Fruit fly (Drosophila melanogaster): ENCODE results near the gene gpp.

The gpp gene

DNA sequence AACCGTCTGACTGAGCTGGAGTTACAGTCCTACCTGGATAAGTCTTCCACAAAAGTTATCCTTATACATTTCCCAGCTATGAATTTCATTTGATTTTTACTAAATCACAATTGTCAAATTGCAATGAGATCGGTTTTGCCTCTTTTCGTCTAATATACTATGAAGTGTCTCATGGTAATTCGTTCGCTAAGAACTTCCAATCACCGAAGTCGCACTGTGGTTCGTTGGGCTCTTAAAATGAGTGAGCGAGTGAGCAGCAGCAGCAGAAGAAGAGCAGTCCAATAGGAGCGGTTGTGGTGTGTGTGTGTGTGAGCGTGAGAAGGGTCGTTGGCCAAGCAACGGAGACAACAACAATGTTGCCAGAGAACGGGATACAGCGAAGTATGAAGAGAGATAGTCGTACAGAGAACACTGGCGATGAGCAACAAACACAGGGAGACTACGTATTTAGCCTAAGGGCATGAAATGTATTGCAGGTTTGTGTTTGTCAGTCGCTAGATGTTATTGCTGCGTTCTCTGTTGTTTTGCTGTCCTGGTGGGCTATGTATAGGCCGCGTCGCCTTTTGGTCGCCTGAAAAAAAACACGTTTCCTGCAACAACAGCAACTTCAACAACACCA is 17.4 kb downstream of the gpp start:
- TF ChIP-seq pan (optimal IDR thresholded peaks at IDR 0.05): no peak
- TF ChIP-seq sv (GFP tag; optimal IDR thresholded peaks at IDR 0.05): peak; percentile 73
- peak; percentile 89 for TF ChIP-seq dsf (GFP tag; optimal IDR thresholded peaks at IDR 0.05; ENCODE audit: borderline replicate concordance)
- TF ChIP-seq Sp1 (GFP tag; optimal IDR thresholded peaks at IDR 0.05): peak; percentile 97
- TF ChIP-seq CG9705 (GFP tag; optimal IDR thresholded peaks at IDR 0.05): peak; percentile 94
- TF ChIP-seq CrebA (GFP tag; optimal IDR thresholded peaks at IDR 0.05; ENCODE audit: borderline replicate concordance): peak; percentile 95
- peak; percentile 65 for TF ChIP-seq Dfd (GFP tag; optimal IDR thresholded peaks at IDR 0.05)
- peak; percentile 66 for TF ChIP-seq GATAd (GFP tag; optimal IDR thresholded peaks at IDR 0.05)
- TF ChIP-seq ey (GFP tag; optimal IDR thresholded peaks at IDR 0.05): peak; percentile 99
- TF ChIP-seq Hnf4 (GFP tag; optimal IDR thresholded peaks at IDR 0.05): peak; percentile 97
- peak; percentile 95 to 99 for TF ChIP-seq foxo (GFP tag; optimal IDR thresholded peaks at IDR 0.05)
- TF ChIP-seq h (GFP tag; optimal IDR thresholded peaks at IDR 0.05): peak; percentile 99
- TF ChIP-seq N (GFP tag; optimal IDR thresholded peaks at IDR 0.05): no peak
- TF ChIP-seq tai (GFP tag; optimal IDR thresholded peaks at IDR 0.05): peak; percentile 97
- TF ChIP-seq Hr78 (GFP tag; optimal IDR thresholded peaks at IDR 0.05): no peak
- peak; percentile 95 for TF ChIP-seq Jra (GFP tag; optimal IDR thresholded peaks at IDR 0.05)
- peak; percentile 99 for TF ChIP-seq psq (GFP tag; optimal IDR thresholded peaks at IDR 0.05)
- TF ChIP-seq woc (GFP tag; optimal IDR thresholded peaks at IDR 0.05): peak; percentile 99
- peak; percentile 24 for TF ChIP-seq Hr83 (GFP tag; optimal IDR thresholded peaks at IDR 0.05; ENCODE audit: poor library complexity, severe bottlenecking)
- no peak for TF ChIP-seq jim (GFP tag; optimal IDR thresholded peaks at IDR 0.05)
- peak; percentile 99 for TF ChIP-seq OdsH (GFP tag; optimal IDR thresholded peaks at IDR 0.05)
- TF ChIP-seq fru (GFP tag; optimal IDR thresholded peaks at IDR 0.05): peak; percentile 99
- peak; percentile 89 for TF ChIP-seq Mio (GFP tag; optimal IDR thresholded peaks at IDR 0.05)
- no peak for TF ChIP-seq Vsx2 (GFP tag; optimal IDR thresholded peaks at IDR 0.05; ENCODE audit: partially characterized antibody)
- TF ChIP-seq lola (GFP tag; optimal IDR thresholded peaks at IDR 0.05): no peak
- TF ChIP-seq CG32264 (GFP tag; optimal IDR thresholded peaks at IDR 0.05): peak; percentile 97
- TF ChIP-seq dl (GFP tag; optimal IDR thresholded peaks at IDR 0.05; ENCODE audit: insufficient read depth in 1 of 2, partially characterized antibody in 2 of 2): peak; percentile 14 to 57
- peak; percentile 99 for TF ChIP-seq rgr (GFP tag; optimal IDR thresholded peaks at IDR 0.05)
- peak; percentile 98 for TF ChIP-seq HLH106 (tag; optimal IDR thresholded peaks at IDR 0.05)
- peak; percentile 96 for TF ChIP-seq sage (GFP tag; optimal IDR thresholded peaks at IDR 0.05)
- peak; percentile 95 for TF ChIP-seq dmrt93B (GFP tag; optimal IDR thresholded peaks at IDR 0.05)
- no peak for TF ChIP-seq usp (GFP tag; optimal IDR thresholded peaks at IDR 0.05)
- TF ChIP-seq Dif (GFP tag; optimal IDR thresholded peaks at IDR 0.05; ENCODE audit: partially characterized antibody): peak; percentile 45
- peak; percentile 99 for TF ChIP-seq br (GFP tag; optimal IDR thresholded peaks at IDR 0.05)
- TF ChIP-seq brk (GFP tag; optimal IDR thresholded peaks at IDR 0.05): peak; percentile 97
- no peak for TF ChIP-seq Abd-B (GFP tag; optimal IDR thresholded peaks at IDR 0.05)
- TF ChIP-seq Myc (optimal IDR thresholded peaks at IDR 0.05): no peak
- TF ChIP-seq Rel (GFP tag; optimal IDR thresholded peaks at IDR 0.05): peak; percentile 94
- peak; percentile 81 for TF ChIP-seq Rel (tag; optimal IDR thresholded peaks at IDR 0.05)

DNA sequence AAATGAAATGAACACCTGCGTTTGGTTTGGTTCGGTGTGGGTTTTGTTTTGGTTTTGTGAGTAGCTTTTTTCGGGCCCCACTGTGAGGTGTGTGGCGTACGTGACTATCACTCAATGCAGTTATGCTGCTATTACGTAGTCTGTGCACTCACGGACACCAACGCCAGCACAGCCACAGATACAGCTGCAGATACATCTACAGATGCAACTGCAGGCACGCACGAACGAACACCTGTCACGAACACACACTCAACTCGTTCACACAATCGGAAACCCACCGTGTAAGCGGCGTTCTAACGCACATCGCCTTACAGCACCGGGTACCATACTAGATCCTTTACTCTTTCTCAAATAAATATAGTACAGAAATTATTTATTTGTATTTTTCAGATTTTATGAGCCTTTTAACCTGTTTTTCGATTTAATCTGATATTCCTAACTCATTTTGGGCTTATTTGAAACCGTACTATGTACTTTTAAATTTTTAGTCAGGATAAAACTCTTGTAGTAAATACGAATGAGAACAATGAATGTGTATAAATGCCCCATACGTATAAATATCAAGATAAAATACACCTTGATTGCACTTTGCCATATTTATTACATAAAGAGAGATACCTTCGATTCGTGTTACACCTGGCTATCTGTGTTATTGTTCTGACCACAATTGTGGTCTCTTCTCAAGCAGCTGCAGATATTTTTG is 18.9 kb downstream of the gpp start:
- TF ChIP-seq foxo (GFP tag; optimal IDR thresholded peaks at IDR 0.05) (peak in 1 of 2 experiments; percentile 57), CrebA (GFP tag; optimal IDR thresholded peaks at IDR 0.05; ENCODE audit: borderline replicate concordance) (no peak), Sp1 (GFP tag; optimal IDR thresholded peaks at IDR 0.05) (peak; percentile 57), tai (GFP tag; optimal IDR thresholded peaks at IDR 0.05) (peak; percentile 29), rgr (GFP tag; optimal IDR thresholded peaks at IDR 0.05) (peak; percentile 51), Jra (GFP tag; optimal IDR thresholded peaks at IDR 0.05) (no peak), woc (GFP tag; optimal IDR thresholded peaks at IDR 0.05) (peak; percentile 58), Mio (GFP tag; optimal IDR thresholded peaks at IDR 0.05) (no peak), sage (GFP tag; optimal IDR thresholded peaks at IDR 0.05) (no peak), brk (GFP tag; optimal IDR thresholded peaks at IDR 0.05) (no peak), ey (GFP tag; optimal IDR thresholded peaks at IDR 0.05) (peak; percentile 56), CG32264 (GFP tag; optimal IDR thresholded peaks at IDR 0.05) (no peak), OdsH (GFP tag; optimal IDR thresholded peaks at IDR 0.05) (peak; percentile 60), dmrt93B (GFP tag; optimal IDR thresholded peaks at IDR 0.05) (peak; percentile 4), Vsx2 (GFP tag; optimal IDR thresholded peaks at IDR 0.05; ENCODE audit: partially characterized antibody) (no peak), Myc (optimal IDR thresholded peaks at IDR 0.05) (no peak), lola (GFP tag; optimal IDR thresholded peaks at IDR 0.05) (no peak), dl (GFP tag; optimal IDR thresholded peaks at IDR 0.05; ENCODE audit: insufficient read depth in 1 of 2, partially characterized antibody in 2 of 2) (no peak), HLH106 (tag; optimal IDR thresholded peaks at IDR 0.05) (peak; percentile 22), Rel (GFP tag; optimal IDR thresholded peaks at IDR 0.05) (no peak), Rel (tag; optimal IDR thresholded peaks at IDR 0.05) (no peak), GATAd (GFP tag; optimal IDR thresholded peaks at IDR 0.05) (no peak), Hr83 (GFP tag; optimal IDR thresholded peaks at IDR 0.05; ENCODE audit: poor library complexity, severe bottlenecking) (no peak), usp (GFP tag; optimal IDR thresholded peaks at IDR 0.05) (no peak), psq (GFP tag; optimal IDR thresholded peaks at IDR 0.05) (no peak), sv (GFP tag; optimal IDR thresholded peaks at IDR 0.05) (no peak), Abd-B (GFP tag; optimal IDR thresholded peaks at IDR 0.05) (no peak), Hr78 (GFP tag; optimal IDR thresholded peaks at IDR 0.05) (no peak), fru (GFP tag; optimal IDR thresholded peaks at IDR 0.05) (peak; percentile 69), CG9705 (GFP tag; optimal IDR thresholded peaks at IDR 0.05) (no peak), pan (optimal IDR thresholded peaks at IDR 0.05) (no peak), Dif (GFP tag; optimal IDR thresholded peaks at IDR 0.05; ENCODE audit: partially characterized antibody) (no peak), dsf (GFP tag; optimal IDR thresholded peaks at IDR 0.05; ENCODE audit: borderline replicate concordance) (no peak), Hnf4 (GFP tag; optimal IDR thresholded peaks at IDR 0.05) (peak; percentile 9), jim (GFP tag; optimal IDR thresholded peaks at IDR 0.05) (no peak), N (GFP tag; optimal IDR thresholded peaks at IDR 0.05) (no peak), br (GFP tag; optimal IDR thresholded peaks at IDR 0.05) (no peak), Dfd (GFP tag; optimal IDR thresholded peaks at IDR 0.05) (no peak), h (GFP tag; optimal IDR thresholded peaks at IDR 0.05) (peak; percentile 44)

All from whole organism, wandering third instar larva.